Worm (Caenorhabditis elegans): ENCODE data around the gene C06A6.7.

The C06A6.7 gene

DNA sequence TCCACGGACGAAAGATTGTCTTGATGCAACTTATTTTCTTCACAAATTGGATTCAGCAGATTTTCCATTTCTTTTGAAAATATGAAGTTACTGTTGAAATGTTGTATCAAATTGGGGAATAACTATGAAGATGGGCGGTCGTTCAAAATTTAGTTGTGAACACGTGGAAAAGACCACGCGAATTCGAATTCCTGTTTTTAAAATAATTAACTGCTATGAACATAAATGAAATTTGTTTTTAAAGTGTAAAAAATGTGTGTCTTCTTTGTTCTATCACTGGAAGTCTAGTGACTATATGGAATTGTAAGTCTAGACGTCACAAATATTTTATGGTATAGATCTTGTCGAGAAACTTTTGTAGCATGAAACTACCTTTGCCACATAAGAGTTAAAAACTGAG lies at the start of gene C06A6.7:
C06A6.7 (minus strand) TSS at position 101 of the 400 bp plus-strand sequence.
- no peak for TF ChIP-seq unc-62 (GFP tag; optimal IDR thresholded peaks at IDR 0.05)

DNA sequence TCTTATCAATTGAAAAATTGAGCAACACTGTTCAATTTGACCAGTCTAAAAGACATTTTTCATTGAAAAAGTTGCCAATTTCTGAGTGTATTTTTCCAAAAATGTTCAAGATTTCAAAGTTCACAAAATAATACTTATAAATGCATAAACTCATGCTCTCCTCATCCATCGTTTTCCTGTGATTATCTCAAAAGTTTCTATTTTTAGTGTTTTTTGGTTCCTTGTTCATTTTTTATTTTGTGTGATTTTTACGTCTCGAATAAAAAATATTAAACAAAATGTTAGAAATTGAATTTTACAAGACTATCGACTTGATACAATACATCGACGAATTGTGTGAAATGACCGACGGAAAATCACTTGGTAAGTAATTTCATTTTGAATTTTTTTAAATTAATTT lies 43.4 kb upstream of the C06A6.7 start, which contains the start of gene atic-1:
atic-1 (plus strand) TSS at position 301 of the 400 bp plus-strand sequence.
- no peak for TF ChIP-seq unc-62 (GFP tag; optimal IDR thresholded peaks at IDR 0.05)

ce11 chrIV:7881166-7881565 lies 42.8 kb upstream of the C06A6.7 start:
- no peak for TF ChIP-seq unc-62 (GFP tag; optimal IDR thresholded peaks at IDR 0.05)

DNA sequence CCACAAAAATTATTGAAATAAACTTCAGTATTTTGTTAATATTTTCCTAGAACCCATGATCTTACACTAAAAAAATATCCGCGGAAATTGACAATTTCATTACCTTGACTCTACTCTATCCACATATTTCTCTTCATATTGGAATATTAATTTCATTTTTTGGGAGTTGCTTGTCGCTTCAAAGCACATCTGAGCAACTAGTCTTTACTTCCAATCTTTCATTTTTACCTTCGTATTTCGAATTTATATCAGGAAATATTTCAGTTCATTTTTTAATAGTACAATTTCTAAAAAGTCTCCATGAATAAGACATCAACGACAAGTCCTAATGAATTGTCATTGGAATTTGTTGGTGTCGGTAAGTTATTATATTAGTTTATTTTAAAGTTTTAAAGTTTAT lies 40.7 kb upstream of the C06A6.7 start, which contains the start of gene srt-73:
srt-73 (plus strand) TSS at position 301 of the 400 bp plus-strand sequence.
- TF ChIP-seq unc-62 (GFP tag; optimal IDR thresholded peaks at IDR 0.05) = no peak

- no peak for TF ChIP-seq unc-62 (GFP tag; optimal IDR thresholded peaks at IDR 0.05)
Observed at ce11 chrIV:7877781-7878180, 39.5 kb upstream of the C06A6.7 start, which contains the start of gene kin-26. kin-26 (minus strand) TSS chrIV:7877881.

- TF ChIP-seq unc-62 (GFP tag; optimal IDR thresholded peaks at IDR 0.05) = no peak
Observed at ce11 chrIV:7877255-7877654, 38.9 kb upstream of the C06A6.7 start.

DNA sequence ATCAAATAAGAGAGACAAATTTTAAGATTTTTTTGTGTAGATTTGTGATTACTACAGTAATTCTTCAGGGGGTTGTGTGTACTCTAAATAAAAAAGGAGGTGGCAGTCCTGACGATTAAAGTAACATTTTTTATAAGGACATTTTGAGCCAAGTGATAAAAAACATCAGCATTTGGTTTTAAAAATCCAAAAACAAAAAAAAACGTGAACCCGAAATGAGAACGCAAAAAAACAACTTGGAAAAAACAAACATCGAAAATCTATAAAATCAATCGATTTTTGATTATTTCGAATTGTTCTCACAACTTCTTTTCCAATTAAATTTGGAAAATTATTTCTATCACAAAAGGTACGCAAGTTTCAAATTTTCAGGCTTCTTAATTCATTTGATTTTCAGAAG lies 32.1 kb upstream of the C06A6.7 start, which contains the start of gene T06C10.3:
T06C10.3 (plus strand) TSS at position 301 of the 400 bp plus-strand sequence.
- TF ChIP-seq unc-62 (GFP tag; optimal IDR thresholded peaks at IDR 0.05) = no peak

- no peak for TF ChIP-seq unc-62 (GFP tag; optimal IDR thresholded peaks at IDR 0.05)
Observed at ce11 chrIV:7868607-7869006, 30.3 kb upstream of the C06A6.7 start, which contains the start of gene flp-10. flp-10 (plus strand) TSS chrIV:7868907.

DNA sequence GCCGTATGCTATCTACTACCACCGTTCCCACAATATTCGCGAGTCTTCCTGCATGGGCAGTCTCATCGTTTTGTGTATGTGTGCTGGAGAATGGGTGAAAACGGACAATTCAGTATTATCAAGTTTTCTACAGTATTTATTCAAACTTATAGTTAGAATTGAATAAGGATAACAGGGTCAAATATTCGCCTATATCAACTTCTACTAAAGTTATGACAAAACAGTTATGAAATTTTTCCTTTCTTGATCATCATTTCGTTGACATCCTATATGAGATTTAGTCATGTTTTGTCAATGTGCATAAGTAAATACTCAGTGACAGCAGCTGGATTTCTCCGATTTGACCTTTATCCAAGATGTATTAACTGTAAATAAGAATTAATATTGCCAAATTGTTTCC lies 13.0 kb upstream of the C06A6.7 start:
- TF ChIP-seq unc-62 (GFP tag; optimal IDR thresholded peaks at IDR 0.05) = no peak

ce11 chrIV:7850329-7850728 lies 12.0 kb upstream of the C06A6.7 start:
- TF ChIP-seq unc-62 (GFP tag; optimal IDR thresholded peaks at IDR 0.05) = no peak

- TF ChIP-seq unc-62 (GFP tag; optimal IDR thresholded peaks at IDR 0.05) = no peak
Observed at ce11 chrIV:7849235-7849634, 10.9 kb upstream of the C06A6.7 start.

- no peak for TF ChIP-seq unc-62 (GFP tag; optimal IDR thresholded peaks at IDR 0.05)
Observed at ce11 chrIV:7846386-7846785, 8.1 kb upstream of the C06A6.7 start, which contains the start of gene C06A6.2. C06A6.2 (plus strand) TSS chrIV:7846622.

DNA sequence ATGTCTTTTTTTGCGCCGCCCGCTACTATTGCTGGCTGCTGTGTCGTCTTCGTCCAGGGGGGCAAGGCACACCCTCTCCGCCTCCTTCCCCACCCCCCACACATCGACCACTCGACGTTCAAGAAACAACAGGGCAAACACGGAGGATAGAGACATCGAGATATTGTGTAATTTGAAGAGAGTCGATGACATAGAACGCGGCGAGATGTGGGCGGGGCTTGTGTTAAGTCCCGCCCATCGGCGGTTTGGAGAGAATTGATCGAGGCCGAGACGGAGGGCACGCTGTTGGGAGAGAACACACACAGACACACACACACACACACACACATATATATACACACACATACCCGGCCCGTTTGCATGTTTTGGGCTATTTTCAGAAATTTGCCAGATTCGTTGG lies 7.3 kb upstream of the C06A6.7 start:
- TF ChIP-seq unc-62 (GFP tag; optimal IDR thresholded peaks at IDR 0.05) = no peak

ce11 chrIV:7844333-7844973 lies 6.1 kb upstream of the C06A6.7 start:
- no peak for TF ChIP-seq unc-62 (GFP tag; optimal IDR thresholded peaks at IDR 0.05)

- no peak for TF ChIP-seq unc-62 (GFP tag; optimal IDR thresholded peaks at IDR 0.05)
Observed at ce11 chrIV:7841218-7841617, 2.9 kb upstream of the C06A6.7 start.

DNA sequence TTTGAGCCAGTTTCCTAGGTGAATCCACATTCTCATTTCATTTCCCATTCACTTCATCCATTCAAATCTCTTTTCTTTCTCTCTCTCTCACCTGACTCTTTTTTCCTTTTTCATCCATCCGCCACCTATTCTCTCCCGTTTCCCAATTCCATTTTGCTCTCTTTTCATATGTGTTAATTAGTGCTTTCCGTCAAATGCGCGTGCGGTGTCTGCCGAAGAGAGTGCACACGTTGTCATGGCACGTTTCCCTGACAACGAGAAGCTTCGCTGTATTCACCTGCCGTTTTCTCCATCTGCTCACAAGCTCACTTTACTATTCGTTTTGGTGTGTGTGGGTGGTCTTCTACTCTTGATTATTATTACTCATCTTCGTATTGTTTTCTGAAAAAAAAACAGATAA lies 1.6 kb upstream of the C06A6.7 start:
- no peak for TF ChIP-seq unc-62 (GFP tag; optimal IDR thresholded peaks at IDR 0.05)

- TF ChIP-seq unc-62 (GFP tag; optimal IDR thresholded peaks at IDR 0.05) = no peak
Observed at ce11 chrIV:7836491-7836890, 1.8 kb downstream of the C06A6.7 start.

DNA sequence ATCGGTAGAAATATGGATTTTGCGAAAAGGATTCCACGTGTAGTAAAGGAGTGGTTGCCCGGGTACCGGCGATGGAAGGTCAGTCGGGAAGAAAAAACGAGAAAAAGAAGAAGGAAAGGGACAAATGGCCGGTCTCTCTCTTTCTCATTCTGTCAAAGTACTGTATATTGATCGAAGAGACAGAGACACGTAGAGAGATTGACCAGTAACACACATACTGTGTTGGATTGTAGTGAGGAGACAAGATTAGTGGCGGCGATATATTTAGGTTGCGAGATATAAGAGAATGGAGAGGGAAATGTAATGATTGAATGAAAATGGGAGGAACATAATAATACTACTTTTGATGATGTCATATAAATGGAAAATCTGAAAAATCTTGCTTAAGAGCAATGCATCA lies 2.3 kb downstream of the C06A6.7 start:
- TF ChIP-seq unc-62 (GFP tag; optimal IDR thresholded peaks at IDR 0.05) = no peak

Measured in whole organism, dauer.